Fruit fly (Drosophila melanogaster) whole organism, adult: Measurements from ENCODE around the gene Sytbeta.

ENCODE experiments used
- CG11617 ChIP-seq: fragments of 200-800 bp; sonication (Bioruptor generic); optimal IDR thresholded peaks from 2 replicates; lab custom pipeline; 2017; ENCODE audit warnings: mild to moderate bottlenecking, missing biosample characterization, missing genetic modification reagents, missing genetic modification characterization
- CG33017 ChIP-seq: fragments of 200-800 bp; sonication (Bioruptor generic); optimal IDR thresholded peaks from 2 replicates; lab custom pipeline; 2018; ENCODE audit warnings: missing biosample characterization, mild to moderate bottlenecking, missing genetic modification characterization, moderate library complexity
- CG5204 ChIP-seq: fragments of 200-800 bp; sonication (Bioruptor generic); optimal IDR thresholded peaks from 2 replicates; lab custom pipeline; 2016; ENCODE audit warnings: missing biosample characterization, missing genetic modification characterization
- CG7045 ChIP-seq: fragments of 200-800 bp; sonication (Bioruptor generic); optimal IDR thresholded peaks from 2 replicates; lab custom pipeline; 2017; ENCODE audit warnings: missing biosample characterization, mild to moderate bottlenecking, missing genetic modification characterization
- CG7101 ChIP-seq: fragments of 200-800 bp; sonication (Bioruptor generic); optimal IDR thresholded peaks from 2 replicates; lab custom pipeline; 2018; ENCODE audit warnings: missing biosample characterization, mild to moderate bottlenecking, missing genetic modification characterization, moderate library complexity
- Hr96 ChIP-seq: fragments of 200-800 bp; sonication (Bioruptor generic); optimal IDR thresholded peaks from 2 replicates; lab custom pipeline; 2016; ENCODE audit warnings: missing biosample characterization, missing genetic modification characterization
- cnc ChIP-seq, 2 experiments: fragments of >200 bp; optimal IDR thresholded peaks; 2 replicates each; lab custom pipeline; 2017
- ovo ChIP-seq: fragments of 200-800 bp; sonication (Bioruptor generic); optimal IDR thresholded peaks from 2 replicates; lab custom pipeline; 2016; ENCODE audit warnings: missing biosample characterization, missing genetic modification characterization

dm6 chr3L:15053251-15053650 is 11.5 kb downstream of the Sytbeta start, which contains the start of gene CG43680:
- TF ChIP-seq ovo (GFP tag; lab: Kevin White, UChicago) (no peak), CG33017 (tag; lab: Kevin White, UChicago) (no peak), CG5204 (GFP tag; lab: Kevin White, UChicago) (no peak), CG7045 (GFP tag; lab: Kevin White, UChicago) (no peak), CG11617 (GFP tag; lab: Kevin White, UChicago) (no peak), Hr96 (GFP tag; lab: Kevin White, UChicago) (no peak), CG7101 (no peak), cnc (optimal IDR thresholded peaks at IDR 0.05; lab: Kevin White, UChicago) (no peak)
